Worm (Caenorhabditis elegans) whole organism, young adult: ENCODE measurements around the gene str-204.

Source experiments
- B0019.2 ChIP-seq: fragments of 200-800 bp; sonication (Bioruptor generic); conservative IDR thresholded peaks from 2 replicates; pipeline ENCODE4 v1.3.6; 2022; ENCODE audit warnings: missing genetic modification reagents, missing genetic modification characterization, missing compliant biosample characterization
- B0261.1 ChIP-seq: sonication (generic microtip); optimal IDR thresholded peaks from 2 replicates; lab custom pipeline; 2016; ENCODE audit warnings: mild to moderate bottlenecking, missing genetic modification characterization, moderate library complexity, missing compliant biosample characterization
- B0336.3 ChIP-seq: fragments of 200-800 bp; sonication (Bioruptor generic); IDR thresholded peaks from 2 replicates; pipeline ENCODE4 v1.3.6; 2022; ENCODE audit warnings: missing genetic modification characterization, missing compliant biosample characterization
- F10E7.11 ChIP-seq: sonication (generic microtip); optimal IDR thresholded peaks from 2 replicates; lab custom pipeline; 2017; ENCODE audit warnings: mild to moderate bottlenecking, missing genetic modification characterization, moderate library complexity, missing compliant biosample characterization
- F39B2.1 ChIP-seq: fragments of 200-800 bp; sonication (Bioruptor generic); IDR thresholded peaks from 2 replicates; pipeline ENCODE4 v1.3.6; 2022; ENCODE audit warnings: missing genetic modification reagents, missing genetic modification characterization, missing compliant biosample characterization
- F49E8.2 ChIP-seq: sonication (generic microtip); optimal IDR thresholded peaks from 3 replicates; lab custom pipeline; 2017; ENCODE audit warnings: missing genetic modification characterization, mild to moderate bottlenecking, missing compliant biosample characterization, antibody characterized with exemption, moderate library complexity; ENCODE audit not compliant: insufficient read depth
- F57C9.4 ChIP-seq: sonication (generic microtip); optimal IDR thresholded peaks from 2 replicates; lab custom pipeline; 2017; ENCODE audit warnings: mild to moderate bottlenecking, missing genetic modification characterization, missing compliant biosample characterization
- K11D2.4 ChIP-seq: fragments of 200-800 bp; sonication (Bioruptor generic); IDR thresholded peaks from 2 replicates; pipeline ENCODE4 v1.3.6; 2022; ENCODE audit warnings: missing genetic modification reagents, missing genetic modification characterization, missing compliant biosample characterization
- T26A5.8 ChIP-seq: sonication (generic microtip); optimal IDR thresholded peaks from 2 replicates; lab custom pipeline; 2016; ENCODE audit warnings: missing genetic modification characterization, missing compliant biosample characterization
- Y53G8AR.9 ChIP-seq: fragments of 200-800 bp; sonication (Bioruptor generic); conservative IDR thresholded peaks from 2 replicates; pipeline ENCODE4 v1.3.6; 2022; ENCODE audit warnings: missing genetic modification reagents, missing genetic modification characterization, missing compliant biosample characterization
- aptf-3 ChIP-seq: fragments of 200-800 bp; sonication (Bioruptor generic); IDR thresholded peaks from 2 replicates; pipeline ENCODE4 v1.3.6; 2022; ENCODE audit warnings: missing genetic modification characterization, missing compliant biosample characterization
- athp-1 ChIP-seq: sonication (generic microtip); optimal IDR thresholded peaks from 2 replicates; lab custom pipeline; 2017; ENCODE audit warnings: mild to moderate bottlenecking, missing genetic modification characterization, missing compliant biosample characterization
- attf-3 ChIP-seq: fragments of 200-800 bp; sonication (Bioruptor generic); conservative IDR thresholded peaks from 2 replicates; pipeline ENCODE4 v1.3.6; 2022; ENCODE audit warnings: missing genetic modification reagents, missing genetic modification characterization, missing compliant biosample characterization
- bed-2 ChIP-seq: fragments of 200-800 bp; sonication (Bioruptor generic); IDR thresholded peaks from 2 replicates; pipeline ENCODE4 v1.3.6; 2022; ENCODE audit warnings: missing genetic modification reagents, missing genetic modification characterization, missing compliant biosample characterization
- ccch-3 ChIP-seq: fragments of 200-800 bp; sonication (Bioruptor generic); optimal IDR thresholded peaks from 2 replicates; lab custom pipeline; 2018; ENCODE audit warnings: mild to moderate bottlenecking, missing genetic modification characterization, missing compliant biosample characterization
- cebp-1 ChIP-seq, 2 experiments: fragments of 200-800 bp in 1 of 2; sonication (Bioruptor generic) in 1 of 2; sonication (generic microtip) in 1 of 2; IDR thresholded peaks in 1 of 2; optimal IDR thresholded peaks in 1 of 2; 2 replicates each; pipeline versions ENCODE4 v1.3.6 to Lab custom; 2017 to 2022; ENCODE audit warnings: missing compliant biosample characterization in 2 of 2, missing genetic modification characterization in 2 of 2, mild to moderate bottlenecking in 1 of 2, missing genetic modification reagents in 1 of 2, moderate library complexity in 1 of 2
- cebp-2 ChIP-seq: fragments of 200-800 bp; sonication (Bioruptor generic); IDR thresholded peaks from 2 replicates; pipeline ENCODE4 v1.3.6; 2022; ENCODE audit warnings: missing genetic modification characterization, missing compliant biosample characterization
- ceh-100 ChIP-seq: fragments of 200-800 bp; sonication (Bioruptor generic); IDR thresholded peaks from 2 replicates; pipeline ENCODE4 v1.3.6; 2022; ENCODE audit warnings: missing genetic modification reagents, missing genetic modification characterization, missing compliant biosample characterization
- ceh-40 ChIP-seq: fragments of 200-800 bp; sonication (Bioruptor generic); IDR thresholded peaks from 2 replicates; pipeline ENCODE4 v1.3.6; 2022; ENCODE audit warnings: missing genetic modification characterization, missing compliant biosample characterization
- ceh-58 ChIP-seq: fragments of 200-800 bp; sonication (Bioruptor generic); IDR thresholded peaks from 2 replicates; pipeline ENCODE4 v1.3.6; 2022; ENCODE audit warnings: missing genetic modification characterization, missing compliant biosample characterization
- die-1 ChIP-seq: sonication (generic microtip); optimal IDR thresholded peaks from 2 replicates; lab custom pipeline; 2016; ENCODE audit warnings: missing genotype, mild to moderate bottlenecking, missing genetic modification characterization, missing compliant biosample characterization
- dox-1 ChIP-seq: fragments of 200-800 bp; sonication (Bioruptor generic); IDR thresholded peaks from 2 replicates; pipeline ENCODE4 v1.3.6; 2022; ENCODE audit warnings: missing genetic modification reagents, missing genetic modification characterization, missing compliant biosample characterization
- egl-44 ChIP-seq: fragments of 200-800 bp; sonication (Bioruptor generic); IDR thresholded peaks from 2 replicates; pipeline ENCODE4 v1.3.6; 2022; ENCODE audit warnings: missing genetic modification reagents, missing genetic modification characterization, missing compliant biosample characterization
- egrh-3 ChIP-seq: fragments of 200-800 bp; sonication (Bioruptor generic); IDR thresholded peaks from 2 replicates; pipeline ENCODE4 v1.3.6; 2022; ENCODE audit warnings: missing genetic modification reagents, missing genetic modification characterization, missing compliant biosample characterization
- ekl-4 ChIP-seq: fragments of 200-800 bp; sonication (Bioruptor generic); IDR thresholded peaks from 2 replicates; pipeline ENCODE4 v1.3.6; 2022; ENCODE audit warnings: missing genetic modification reagents, missing genetic modification characterization, missing compliant biosample characterization
- hlh-26 ChIP-seq: fragments of 200-800 bp; sonication (Bioruptor generic); conservative IDR thresholded peaks from 2 replicates; pipeline ENCODE4 v1.3.6; 2022; ENCODE audit warnings: missing genetic modification reagents, missing genetic modification characterization, missing compliant biosample characterization
- hmg-1.2 ChIP-seq: fragments of 200-800 bp; sonication (Bioruptor generic); IDR thresholded peaks from 2 replicates; pipeline ENCODE4 v1.3.6; 2022; ENCODE audit warnings: missing genetic modification reagents, missing genetic modification characterization, missing compliant biosample characterization
- hrde-1 ChIP-seq: sonication (generic microtip); optimal IDR thresholded peaks from 2 replicates; lab custom pipeline; 2016; ENCODE audit warnings: missing genetic modification characterization, mild to moderate bottlenecking, missing compliant biosample characterization, moderate library complexity, missing genotype, missing genetic modification reagents, borderline replicate concordance
- let-526 ChIP-seq: fragments of 200-800 bp; sonication (Bioruptor generic); IDR thresholded peaks from 2 replicates; pipeline ENCODE4 v1.3.6; 2022; ENCODE audit warnings: missing genetic modification reagents, missing genetic modification characterization, missing compliant biosample characterization
- let-607 ChIP-seq, 2 experiments: fragments of 200-800 bp in 1 of 2; sonication (Bioruptor generic) in 1 of 2; sonication (generic microtip) in 1 of 2; optimal IDR thresholded peaks; 2 replicates each; lab custom pipeline; 2016 to 2018; ENCODE audit warnings: mild to moderate bottlenecking in 2 of 2, missing compliant biosample characterization in 2 of 2, missing genetic modification characterization in 2 of 2, moderate library complexity in 2 of 2, missing genotype in 1 of 2
- lin-26 ChIP-seq: fragments of 200-800 bp; sonication (Bioruptor generic); IDR thresholded peaks from 2 replicates; pipeline ENCODE4 v1.3.6; 2022; ENCODE audit warnings: missing genetic modification reagents, missing genetic modification characterization, missing compliant biosample characterization
- lsl-1 ChIP-seq: fragments of 200-800 bp; sonication (Bioruptor generic); optimal IDR thresholded peaks from 2 replicates; lab custom pipeline; 2018; ENCODE audit warnings: mild to moderate bottlenecking, missing genetic modification characterization, moderate library complexity, missing compliant biosample characterization
- madf-10 ChIP-seq: sonication (generic microtip); optimal IDR thresholded peaks from 2 replicates; lab custom pipeline; 2016; ENCODE audit warnings: mild to moderate bottlenecking, missing genetic modification characterization, missing compliant biosample characterization
- madf-3 ChIP-seq: fragments of 200-800 bp; sonication (Bioruptor generic); IDR thresholded peaks from 2 replicates; pipeline ENCODE4 v1.3.6; 2022; ENCODE audit warnings: missing genetic modification reagents, missing genetic modification characterization, missing compliant biosample characterization
- madf-6 ChIP-seq: fragments of 200-800 bp; sonication (Bioruptor generic); IDR thresholded peaks from 2 replicates; pipeline ENCODE4 v1.3.6; 2022; ENCODE audit warnings: missing genetic modification reagents, missing genetic modification characterization, missing compliant biosample characterization
- mcd-1 ChIP-seq: fragments of 200-800 bp; sonication (Bioruptor generic); IDR thresholded peaks from 2 replicates; pipeline ENCODE4 v1.3.6; 2022; ENCODE audit warnings: missing genetic modification reagents, missing genetic modification characterization, missing compliant biosample characterization
- mes-4 ChIP-seq: sonication (generic microtip); optimal IDR thresholded peaks from 2 replicates; lab custom pipeline; 2016; ENCODE audit warnings: missing genotype, missing genetic modification characterization, missing compliant biosample characterization
- nfya-2 ChIP-seq: fragments of 200-800 bp; sonication (Bioruptor generic); IDR thresholded peaks from 2 replicates; pipeline ENCODE4 v1.3.6; 2022; ENCODE audit warnings: missing genetic modification reagents, missing genetic modification characterization, missing compliant biosample characterization
- nhr-179 ChIP-seq: sonication (generic microtip); optimal IDR thresholded peaks from 2 replicates; lab custom pipeline; 2016; ENCODE audit warnings: mild to moderate bottlenecking, missing genetic modification characterization, missing compliant biosample characterization
- nhr-27 ChIP-seq: fragments of 200-800 bp; sonication (Bioruptor generic); optimal IDR thresholded peaks from 2 replicates; lab custom pipeline; 2018; ENCODE audit warnings: mild to moderate bottlenecking, missing genetic modification characterization, moderate library complexity, missing compliant biosample characterization
- rcor-1 ChIP-seq: fragments of 200-800 bp; sonication (Bioruptor generic); IDR thresholded peaks from 2 replicates; pipeline ENCODE4 v1.3.6; 2022; ENCODE audit warnings: missing genetic modification reagents, missing genetic modification characterization, missing compliant biosample characterization
- somi-1 ChIP-seq: fragments of 200-800 bp; sonication (Bioruptor generic); optimal IDR thresholded peaks from 2 replicates; lab custom pipeline; 2018; ENCODE audit warnings: mild to moderate bottlenecking, missing genetic modification characterization, missing compliant biosample characterization
- tbp1 ChIP-seq: fragments of 200-800 bp; sonication (Bioruptor generic); optimal IDR thresholded peaks from 2 replicates; lab custom pipeline; 2018; ENCODE audit warnings: mild to moderate bottlenecking, missing genetic modification characterization, missing compliant biosample characterization
- tbx-9 ChIP-seq: sonication (generic microtip); optimal IDR thresholded peaks from 2 replicates; lab custom pipeline; 2016; ENCODE audit warnings: borderline replicate concordance, missing genetic modification characterization, inconsistent platforms, missing compliant biosample characterization
- unc-130 ChIP-seq: sonication (generic microtip); optimal IDR thresholded peaks from 2 replicates; lab custom pipeline; 2016; ENCODE audit warnings: missing genetic modification reagents, missing genetic modification characterization, missing compliant biosample characterization
- zim-3 ChIP-seq: sonication (generic microtip); optimal IDR thresholded peaks from 2 replicates; lab custom pipeline; 2017; ENCODE audit warnings: mild to moderate bottlenecking, missing genetic modification characterization, moderate library complexity, missing compliant biosample characterization
- ztf-18 ChIP-seq: sonication (generic microtip); optimal IDR thresholded peaks from 2 replicates; lab custom pipeline; 2016; ENCODE audit warnings: missing genotype, mild to moderate bottlenecking, missing genetic modification characterization, missing compliant biosample characterization
- ztf-22 ChIP-seq: fragments of 200-800 bp; sonication (Bioruptor generic); optimal IDR thresholded peaks from 2 replicates; lab custom pipeline; 2018; ENCODE audit warnings: mild to moderate bottlenecking, missing genetic modification characterization, moderate library complexity, missing compliant biosample characterization
- ztf-25 ChIP-seq: fragments of 200-800 bp; sonication (Bioruptor generic); IDR thresholded peaks from 2 replicates; pipeline ENCODE4 v1.3.6; 2022; ENCODE audit warnings: missing genetic modification reagents, missing genetic modification characterization, missing compliant biosample characterization

The str-204 gene

DNA sequence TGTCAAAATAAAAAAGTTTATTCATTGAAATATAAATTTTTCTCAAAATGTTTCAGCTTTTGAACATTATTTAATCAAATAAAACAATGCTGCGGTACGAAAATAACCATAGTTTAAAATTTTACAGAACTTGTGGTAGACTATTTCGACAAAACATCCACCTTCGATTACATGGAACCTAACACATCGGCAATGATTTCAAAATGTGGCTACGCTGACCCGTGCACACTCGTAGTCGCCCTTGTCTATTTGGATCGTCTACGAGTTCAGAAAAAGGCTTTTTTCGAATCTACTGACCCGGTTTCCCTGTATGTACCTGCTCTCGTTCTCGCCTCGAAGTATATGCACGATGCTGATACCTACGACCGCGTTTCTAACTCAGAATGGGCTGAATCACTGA, 37.5 kb downstream of the str-204 start:
- no peak for TF ChIP-seq F10E7.11 (tag; lab: Kevin White, UChicago)
- TF ChIP-seq attf-3: no peak
- no peak for TF ChIP-seq cebp-2
- TF ChIP-seq let-607 (tag; optimal IDR thresholded peaks at IDR 0.05; lab: Kevin White, UChicago): no peak
- no peak for TF ChIP-seq egrh-3 (GFP tag; lab: Robert Waterston, UW)
- peak; percentile 16 for TF ChIP-seq F49E8.2 (tag; lab: Kevin White, UChicago)
- no peak for TF ChIP-seq tbx-9 (tag; lab: Kevin White, UChicago)
- 0 out of 2 replicates have a peak, but pooled peaks have one; percentile 52 for TF ChIP-seq ceh-58 (GFP tag; lab: Robert Waterston, UW)
- TF ChIP-seq dox-1 (GFP tag; lab: Robert Waterston, UW): no peak
- TF ChIP-seq ccch-3: no peak
- no peak for TF ChIP-seq zim-3 (tag; lab: Kevin White, UChicago)
- TF ChIP-seq aptf-3 (GFP tag; lab: Robert Waterston, UW): no peak
- TF ChIP-seq B0336.3 (GFP tag; lab: Robert Waterston, UW): no peak
- TF ChIP-seq bed-2 (GFP tag; lab: Robert Waterston, UW): no peak
- TF ChIP-seq K11D2.4 (GFP tag; lab: Robert Waterston, UW): no peak
- TF ChIP-seq cebp-1 (GFP tag; IDR thresholded peaks at IDR 0.05; lab: Robert Waterston, UW): no peak
- no peak for TF ChIP-seq cebp-1 (tag; optimal IDR thresholded peaks at IDR 0.05; lab: Kevin White, UChicago)
- TF ChIP-seq B0261.1: no peak
- TF ChIP-seq Y53G8AR.9 (GFP tag; lab: Robert Waterston, UW): 0 out of 2 replicates have a peak, but pooled peaks have one; percentile 58
- TF ChIP-seq T26A5.8 (tag; lab: Kevin White, UChicago): no peak
- TF ChIP-seq die-1 (tag; lab: Kevin White, UChicago): no peak
- TF ChIP-seq rcor-1 (GFP tag; lab: Robert Waterston, UW): 0 out of 2 replicates have a peak, but pooled peaks have one; percentile 39
- no peak for TF ChIP-seq unc-130 (GFP tag; lab: Kevin White, UChicago)
- no peak for TF ChIP-seq mes-4
- TF ChIP-seq ceh-100 (GFP tag; lab: Robert Waterston, UW): no peak
- TF ChIP-seq hlh-26 (GFP tag; lab: Robert Waterston, UW): no peak
- TF ChIP-seq somi-1 (GFP tag; lab: Kevin White, UChicago): no peak
- TF ChIP-seq F57C9.4 (tag; lab: Kevin White, UChicago): no peak
- TF ChIP-seq ztf-25 (GFP tag; lab: Robert Waterston, UW): no peak
- no peak for TF ChIP-seq hmg-1.2 (GFP tag; lab: Robert Waterston, UW)
- no peak for TF ChIP-seq ztf-18
- no peak for TF ChIP-seq hrde-1 (tag; lab: Kevin White, UChicago)
- peak; percentile 49; the same call in 1 of the 2 replicates for TF ChIP-seq lin-26 (GFP tag; lab: Robert Waterston, UW)
- TF ChIP-seq lsl-1: no peak
- TF ChIP-seq ztf-22 (GFP tag; lab: Kevin White, UChicago): no peak
- peak; percentile 57; the same call in 1 of the 2 replicates for TF ChIP-seq ekl-4 (GFP tag; lab: Robert Waterston, UW)
- peak; percentile 3 for TF ChIP-seq tbp1 (GFP tag; lab: Kevin White, UChicago)
- no peak for TF ChIP-seq let-526
- no peak for TF ChIP-seq F39B2.1
- TF ChIP-seq ceh-40 (GFP tag; lab: Robert Waterston, UW): 0 out of 2 replicates have a peak, but pooled peaks have one; percentile 3
- TF ChIP-seq madf-6: peak; percentile 55
- no peak for TF ChIP-seq madf-10 (tag; lab: Kevin White, UChicago)
- TF ChIP-seq nhr-27 (tag; lab: Kevin White, UChicago): no peak
- TF ChIP-seq egl-44 (GFP tag; lab: Robert Waterston, UW): no peak
- TF ChIP-seq madf-3 (GFP tag; lab: Robert Waterston, UW): peak; percentile 91
- no peak for TF ChIP-seq B0019.2 (GFP tag; lab: Robert Waterston, UW)
- TF ChIP-seq athp-1: no peak
- TF ChIP-seq mcd-1 (GFP tag; lab: Robert Waterston, UW): no peak
- no peak for TF ChIP-seq nfya-2 (GFP tag; lab: Robert Waterston, UW)
- TF ChIP-seq nhr-179: no peak
